Worm (Caenorhabditis elegans): ENCODE data around the gene F46B3.14.

The F46B3.14 gene

ce11 chrV:20631255-20631654 lies at the start of gene F46B3.14:
TSS of gene F46B3.14 (minus strand) at chrV:20631355.
- TF ChIP-seq T22C8.4 (GFP tag; IDR thresholded peaks at IDR 0.05) = no peak
- no peak for TF ChIP-seq klf-2 (GFP tag; conservative IDR thresholded peaks at IDR 0.05)
- TF ChIP-seq tab-1 (GFP tag; IDR thresholded peaks at IDR 0.05) = no peak
- TF ChIP-seq ztf-23 (GFP tag; IDR thresholded peaks at IDR 0.05) = no peak
- TF ChIP-seq med-1 (GFP tag; optimal IDR thresholded peaks at IDR 0.05; ENCODE audit: insufficient read depth) = no peak

ce11 chrV:20680189-20680588 lies 49.0 kb upstream of the F46B3.14 start:
- no peak for TF ChIP-seq flt-1 (GFP tag; IDR thresholded peaks at IDR 0.05)
- TF ChIP-seq ztf-29 (GFP tag; IDR thresholded peaks at IDR 0.05) = no peak
- no peak for TF ChIP-seq klf-2 (GFP tag; conservative IDR thresholded peaks at IDR 0.05)
- TF ChIP-seq ref-1 (GFP tag; conservative IDR thresholded peaks at IDR 0.05) = no peak
- TF ChIP-seq T22C8.4 (GFP tag; IDR thresholded peaks at IDR 0.05) = no peak
- no peak for TF ChIP-seq tab-1 (GFP tag; IDR thresholded peaks at IDR 0.05)
- TF ChIP-seq ztf-23 (GFP tag; IDR thresholded peaks at IDR 0.05) = no peak
- no peak for TF ChIP-seq cog-1 (tag; optimal IDR thresholded peaks at IDR 0.05)
- TF ChIP-seq med-1 (GFP tag; optimal IDR thresholded peaks at IDR 0.05; ENCODE audit: insufficient read depth) = no peak

ce11 chrV:20670625-20671024 lies 39.5 kb upstream of the F46B3.14 start:
- no peak for TF ChIP-seq ref-1 (GFP tag; conservative IDR thresholded peaks at IDR 0.05)
- TF ChIP-seq T22C8.4 (GFP tag; IDR thresholded peaks at IDR 0.05) = no peak
- TF ChIP-seq cog-1 (tag; optimal IDR thresholded peaks at IDR 0.05) = no peak
- no peak for TF ChIP-seq ztf-29 (GFP tag; IDR thresholded peaks at IDR 0.05)
- no peak for TF ChIP-seq med-1 (GFP tag; optimal IDR thresholded peaks at IDR 0.05; ENCODE audit: insufficient read depth)
- TF ChIP-seq tab-1 (GFP tag; IDR thresholded peaks at IDR 0.05) = no peak
- no peak for TF ChIP-seq flt-1 (GFP tag; IDR thresholded peaks at IDR 0.05)
- TF ChIP-seq klf-2 (GFP tag; conservative IDR thresholded peaks at IDR 0.05) = no peak
- no peak for TF ChIP-seq ztf-23 (GFP tag; IDR thresholded peaks at IDR 0.05)

- TF ChIP-seq ztf-23 (GFP tag; IDR thresholded peaks at IDR 0.05) = no peak
- no peak for TF ChIP-seq ref-1 (GFP tag; conservative IDR thresholded peaks at IDR 0.05)
- no peak for TF ChIP-seq cog-1 (tag; optimal IDR thresholded peaks at IDR 0.05)
- no peak for TF ChIP-seq ztf-29 (GFP tag; IDR thresholded peaks at IDR 0.05)
- no peak for TF ChIP-seq flt-1 (GFP tag; IDR thresholded peaks at IDR 0.05)
- no peak for TF ChIP-seq med-1 (GFP tag; optimal IDR thresholded peaks at IDR 0.05; ENCODE audit: insufficient read depth)
- no peak for TF ChIP-seq tab-1 (GFP tag; IDR thresholded peaks at IDR 0.05)
- no peak for TF ChIP-seq klf-2 (GFP tag; conservative IDR thresholded peaks at IDR 0.05)
- no peak for TF ChIP-seq T22C8.4 (GFP tag; IDR thresholded peaks at IDR 0.05)
Measured at ce11 chrV:20666905-20667304, 35.8 kb upstream of the F46B3.14 start, which contains the start of gene mlt-11. TSS of gene mlt-11 (plus strand) at chrV:20667205.

ce11 chrV:20664930-20665329 lies 33.8 kb upstream of the F46B3.14 start:
- no peak for TF ChIP-seq ztf-23 (GFP tag; IDR thresholded peaks at IDR 0.05)
- no peak for TF ChIP-seq klf-2 (GFP tag; conservative IDR thresholded peaks at IDR 0.05)
- TF ChIP-seq T22C8.4 (GFP tag; IDR thresholded peaks at IDR 0.05) = no peak
- TF ChIP-seq med-1 (GFP tag; optimal IDR thresholded peaks at IDR 0.05; ENCODE audit: insufficient read depth) = no peak
- no peak for TF ChIP-seq ztf-29 (GFP tag; IDR thresholded peaks at IDR 0.05)
- no peak for TF ChIP-seq cog-1 (tag; optimal IDR thresholded peaks at IDR 0.05)
- no peak for TF ChIP-seq flt-1 (GFP tag; IDR thresholded peaks at IDR 0.05)
- no peak for TF ChIP-seq tab-1 (GFP tag; IDR thresholded peaks at IDR 0.05)

- TF ChIP-seq klf-2 (GFP tag; conservative IDR thresholded peaks at IDR 0.05) = no peak
- TF ChIP-seq T22C8.4 (GFP tag; IDR thresholded peaks at IDR 0.05) = no peak
- no peak for TF ChIP-seq flt-1 (GFP tag; IDR thresholded peaks at IDR 0.05)
- no peak for TF ChIP-seq med-1 (GFP tag; optimal IDR thresholded peaks at IDR 0.05; ENCODE audit: insufficient read depth)
- TF ChIP-seq tab-1 (GFP tag; IDR thresholded peaks at IDR 0.05) = no peak
- no peak for TF ChIP-seq ztf-23 (GFP tag; IDR thresholded peaks at IDR 0.05)
- TF ChIP-seq ztf-29 (GFP tag; IDR thresholded peaks at IDR 0.05) = no peak
- no peak for TF ChIP-seq ref-1 (GFP tag; conservative IDR thresholded peaks at IDR 0.05)
- TF ChIP-seq cog-1 (tag; optimal IDR thresholded peaks at IDR 0.05) = no peak
Measured at ce11 chrV:20663736-20664135, 32.6 kb upstream of the F46B3.14 start.

ce11 chrV:20662474-20662873 lies 31.3 kb upstream of the F46B3.14 start:
- no peak for TF ChIP-seq T22C8.4 (GFP tag; IDR thresholded peaks at IDR 0.05)
- TF ChIP-seq ref-1 (GFP tag; conservative IDR thresholded peaks at IDR 0.05) = no peak
- TF ChIP-seq med-1 (GFP tag; optimal IDR thresholded peaks at IDR 0.05; ENCODE audit: insufficient read depth) = no peak
- TF ChIP-seq ztf-23 (GFP tag; IDR thresholded peaks at IDR 0.05) = no peak
- no peak for TF ChIP-seq ztf-29 (GFP tag; IDR thresholded peaks at IDR 0.05)
- no peak for TF ChIP-seq klf-2 (GFP tag; conservative IDR thresholded peaks at IDR 0.05)
- no peak for TF ChIP-seq flt-1 (GFP tag; IDR thresholded peaks at IDR 0.05)
- TF ChIP-seq tab-1 (GFP tag; IDR thresholded peaks at IDR 0.05) = no peak
- TF ChIP-seq cog-1 (tag; optimal IDR thresholded peaks at IDR 0.05) = no peak

- TF ChIP-seq ztf-23 (GFP tag; IDR thresholded peaks at IDR 0.05) (no peak), T22C8.4 (GFP tag; IDR thresholded peaks at IDR 0.05) (no peak), ref-1 (GFP tag; conservative IDR thresholded peaks at IDR 0.05) (no peak), ztf-29 (GFP tag; IDR thresholded peaks at IDR 0.05) (no peak), med-1 (GFP tag; optimal IDR thresholded peaks at IDR 0.05; ENCODE audit: insufficient read depth) (no peak), klf-2 (GFP tag; conservative IDR thresholded peaks at IDR 0.05) (no peak), tab-1 (GFP tag; IDR thresholded peaks at IDR 0.05) (no peak), cog-1 (tag; optimal IDR thresholded peaks at IDR 0.05) (no peak), flt-1 (GFP tag; IDR thresholded peaks at IDR 0.05) (no peak)
Measured at ce11 chrV:20660025-20660424, 28.9 kb upstream of the F46B3.14 start, which contains the start of gene W01F3.2. TSS of gene W01F3.2 (plus strand) at chrV:20660325.

ce11 chrV:20656626-20657025 lies 25.5 kb upstream of the F46B3.14 start:
- no peak for TF ChIP-seq tab-1 (GFP tag; IDR thresholded peaks at IDR 0.05)
- TF ChIP-seq ztf-23 (GFP tag; IDR thresholded peaks at IDR 0.05) = no peak

ce11 chrV:20655174-20655573 lies 24.0 kb upstream of the F46B3.14 start:
- TF ChIP-seq cog-1 (tag; optimal IDR thresholded peaks at IDR 0.05) (no peak), ztf-29 (GFP tag; IDR thresholded peaks at IDR 0.05) (no peak), tab-1 (GFP tag; IDR thresholded peaks at IDR 0.05) (no peak), ref-1 (GFP tag; conservative IDR thresholded peaks at IDR 0.05) (no peak), ztf-23 (GFP tag; IDR thresholded peaks at IDR 0.05) (no peak), T22C8.4 (GFP tag; IDR thresholded peaks at IDR 0.05) (no peak), med-1 (GFP tag; optimal IDR thresholded peaks at IDR 0.05; ENCODE audit: insufficient read depth) (no peak), klf-2 (GFP tag; conservative IDR thresholded peaks at IDR 0.05) (no peak), flt-1 (GFP tag; IDR thresholded peaks at IDR 0.05) (no peak)

Measured in whole organism, midembryonic.